Worm (Caenorhabditis elegans) whole organism, midembryonic: ENCODE measurements around the gene ZC190.8.

Experiments
- flt-1 ChIP-seq: fragments of 200-800 bp; sonication (Bioruptor generic); IDR thresholded peaks from 2 replicates; pipeline ENCODE4 v1.3.6; 2022; ENCODE audit warnings: missing genetic modification characterization, missing compliant biosample characterization
- tab-1 ChIP-seq: fragments of 200-800 bp; sonication (Bioruptor generic); IDR thresholded peaks from 2 replicates; pipeline ENCODE4 v1.3.6; 2022; ENCODE audit warnings: missing genetic modification characterization, missing compliant biosample characterization

ce11 chrV:8687707-8688106 lies at the start of gene ZC190.8:
- TF ChIP-seq flt-1 (no peak), tab-1 (GFP tag; lab: Robert Waterston, UW) (no peak)
